Worm (Caenorhabditis elegans): Measurements from ENCODE around the gene T26H8.5.

Gene T26H8.5

ce11 chrV:15315827-15316527 lies 10.6 kb upstream of the T26H8.5 start, which contains the start of the genes srt-22 and nhr-246:
TSS of gene srt-22 (minus strand) at chrV:15315927.
TSS of gene nhr-246 (plus strand) at chrV:15316477.
- TF ChIP-seq hlh-13 (GFP tag; optimal IDR thresholded peaks at IDR 0.05) = no peak
- TF ChIP-seq pag-3 (tag; optimal IDR thresholded peaks at IDR 0.05; ENCODE audit: borderline replicate concordance) = no peak
- no peak for TF ChIP-seq ceh-30 (tag; optimal IDR thresholded peaks at IDR 0.05)
- TF ChIP-seq ets-4 (tag; optimal IDR thresholded peaks at IDR 0.05) = no peak
- TF ChIP-seq nfya-1 (tag; optimal IDR thresholded peaks at IDR 0.05) = no peak
- TF ChIP-seq fkh-10 (GFP tag; optimal IDR thresholded peaks at IDR 0.05) = no peak
- no peak for TF ChIP-seq rnt-1 (tag; optimal IDR thresholded peaks at IDR 0.05)
- TF ChIP-seq zip-5 (tag; optimal IDR thresholded peaks at IDR 0.05) = no peak
- TF ChIP-seq sdc-2 (tag; optimal IDR thresholded peaks at IDR 0.05) = no peak
- TF ChIP-seq ceh-34 (tag; optimal IDR thresholded peaks at IDR 0.05) = no peak
- no peak for TF ChIP-seq fkh-6 (tag; optimal IDR thresholded peaks at IDR 0.05)
- TF ChIP-seq pha-2 (tag; optimal IDR thresholded peaks at IDR 0.05) = no peak

ce11 chrV:15313529-15313928 lies 8.1 kb upstream of the T26H8.5 start:
- TF ChIP-seq ceh-6 (GFP tag; optimal IDR thresholded peaks at IDR 0.05) (no peak), ceh-24 (tag; optimal IDR thresholded peaks at IDR 0.05) (no peak)

DNA sequence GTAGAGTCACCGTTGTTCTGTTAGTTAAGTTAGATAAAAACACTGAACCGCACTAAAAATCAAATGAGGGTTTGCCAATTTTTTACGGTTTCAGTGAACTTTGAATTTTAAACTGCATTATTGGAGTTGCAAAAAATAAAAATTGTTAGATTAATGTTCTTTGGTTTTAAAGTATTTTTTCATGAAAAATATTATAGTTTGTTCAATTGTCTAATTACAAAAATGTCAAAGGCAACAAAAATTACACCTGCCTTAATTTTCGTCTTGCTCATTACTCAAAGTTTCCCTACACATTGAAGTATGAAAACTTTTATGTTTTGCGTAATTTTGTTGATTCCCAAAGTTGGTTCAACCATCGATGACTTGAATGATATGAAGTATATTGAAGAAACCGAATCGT lies 5.4 kb upstream of the T26H8.5 start, which contains the start of gene irld-62:
irld-62 (plus strand) TSS at position 301 of the 400 bp plus-strand sequence.
- TF ChIP-seq hlh-6 (tag; optimal IDR thresholded peaks at IDR 0.05) = no peak

ce11 chrV:15309011-15309410 lies 3.6 kb upstream of the T26H8.5 start, which contains the start of gene srz-10:
TSS of gene srz-10 (minus strand) at chrV:15309098.
- TF ChIP-seq sox-4 (tag; optimal IDR thresholded peaks at IDR 0.05) (no peak), zip-5 (tag; optimal IDR thresholded peaks at IDR 0.05) (no peak), ama-1 (optimal IDR thresholded peaks at IDR 0.05) (no peak), gmeb-2 (tag; optimal IDR thresholded peaks at IDR 0.05) (no peak), ceh-34 (tag; optimal IDR thresholded peaks at IDR 0.05) (no peak), ceh-45 (GFP tag; IDR thresholded peaks at IDR 0.05) (no peak), dve-1 (tag; optimal IDR thresholded peaks at IDR 0.05) (no peak), pag-3 (tag; optimal IDR thresholded peaks at IDR 0.05; ENCODE audit: borderline replicate concordance) (no peak), ceh-22 (tag; optimal IDR thresholded peaks at IDR 0.05) (no peak), ceh-2 (tag; optimal IDR thresholded peaks at IDR 0.05) (no peak), unc-86 (tag; optimal IDR thresholded peaks at IDR 0.05) (no peak), pax-1 (tag; optimal IDR thresholded peaks at IDR 0.05) (no peak), ceh-19 (GFP tag; optimal IDR thresholded peaks at IDR 0.05) (no peak), ceh-24 (tag; optimal IDR thresholded peaks at IDR 0.05) (no peak), ceh-30 (tag; optimal IDR thresholded peaks at IDR 0.05) (no peak), pqm-1 (tag; optimal IDR thresholded peaks at IDR 0.05) (no peak), ceh-14 (tag; optimal IDR thresholded peaks at IDR 0.05) (no peak), nhr-232 (tag; optimal IDR thresholded peaks at IDR 0.05) (no peak), tbx-7 (tag; optimal IDR thresholded peaks at IDR 0.05) (no peak), ceh-31 (tag; optimal IDR thresholded peaks at IDR 0.05) (no peak)

DNA sequence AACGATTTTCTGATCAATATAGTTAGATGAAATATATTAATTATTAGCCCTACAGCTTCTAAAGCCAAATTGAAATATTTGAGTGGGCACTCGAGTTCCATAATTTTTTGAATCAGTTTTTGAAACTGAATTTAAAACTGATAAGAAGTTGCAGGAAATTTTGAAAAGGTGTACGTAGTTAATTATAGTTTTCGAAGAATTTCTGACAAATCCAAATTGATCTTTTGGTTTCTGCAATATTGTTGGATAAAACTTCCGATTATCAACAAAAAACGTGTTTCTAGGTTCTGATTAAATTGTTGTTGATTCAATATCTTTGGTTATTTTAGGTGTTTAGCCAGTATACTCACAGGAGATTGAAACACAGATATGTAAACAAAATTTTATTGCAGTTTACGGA lies 1.3 kb upstream of the T26H8.5 start, which contains the start of gene T26H8.4:
T26H8.4 (minus strand) TSS at position 101 of the 400 bp plus-strand sequence.
- no peak for TF ChIP-seq unc-3 (GFP tag; conservative IDR thresholded peaks at IDR 0.05)
- TF ChIP-seq unc-3 (tag; optimal IDR thresholded peaks at IDR 0.05) = no peak
- TF ChIP-seq hlh-30 (tag; optimal IDR thresholded peaks at IDR 0.05; ENCODE audit: insufficient read depth) = no peak
- no peak for TF ChIP-seq elt-2 (tag; optimal IDR thresholded peaks at IDR 0.05)
- no peak for TF ChIP-seq ceh-9 (tag; optimal IDR thresholded peaks at IDR 0.05)
- TF ChIP-seq lim-6 (tag; optimal IDR thresholded peaks at IDR 0.05) = no peak
- TF ChIP-seq dmd-4 (tag; optimal IDR thresholded peaks at IDR 0.05; ENCODE audit: borderline replicate concordance) = no peak
- TF ChIP-seq pha-4 (tag; optimal IDR thresholded peaks at IDR 0.05) = no peak
- TF ChIP-seq ceh-30 (tag; optimal IDR thresholded peaks at IDR 0.05) = no peak
- no peak for TF ChIP-seq unc-55 (GFP tag; optimal IDR thresholded peaks at IDR 0.05)
- no peak for TF ChIP-seq pqm-1 (tag; optimal IDR thresholded peaks at IDR 0.05)
- no peak for TF ChIP-seq rnt-1 (tag; optimal IDR thresholded peaks at IDR 0.05)

All from whole organism, late embryonic.